Fruit fly (Drosophila melanogaster): Measurements from ENCODE around the gene CG9368.
A peak's percentile ranks its signal among the peaks of the same experiment; 100 is the strongest.

CG9368 gene

DNA sequence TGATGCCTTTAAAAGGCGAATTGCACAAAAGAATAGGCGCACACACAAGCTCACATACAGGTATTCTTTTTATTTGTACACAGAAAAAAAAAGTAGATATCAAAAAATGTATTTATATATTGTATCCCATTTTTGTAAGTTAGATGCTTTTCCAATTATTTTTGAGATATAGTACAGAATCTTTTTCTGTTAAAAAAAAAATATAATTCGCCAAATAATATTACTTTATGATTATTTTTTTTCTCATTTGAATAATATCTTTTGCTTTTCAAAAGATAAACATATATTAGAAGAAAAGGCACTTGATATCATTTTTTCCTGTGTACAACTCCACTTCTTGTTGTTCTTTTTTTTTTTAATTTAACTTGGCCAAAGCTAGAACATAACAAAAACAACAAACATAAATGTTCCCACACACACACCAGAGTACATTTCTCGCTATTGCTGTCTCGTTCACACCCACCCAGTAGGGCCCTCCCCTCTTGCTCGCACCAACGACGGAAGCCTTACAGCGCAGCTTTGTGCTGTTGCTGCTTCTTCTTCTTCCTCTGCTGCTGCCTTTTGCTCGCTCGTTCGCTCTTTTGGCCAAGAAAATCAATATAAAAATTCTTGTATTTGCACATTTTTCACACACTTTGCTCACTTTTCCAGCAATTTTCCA is 33.5 kb downstream of the CG9368 start (continued):
- peak; percentile 93 for TF ChIP-seq gem (tag; optimal IDR thresholded peaks at IDR 0.05)
- TF ChIP-seq CG6654 (GFP tag; optimal IDR thresholded peaks at IDR 0.05) = no peak
- TF ChIP-seq CG12104 (GFP tag; optimal IDR thresholded peaks at IDR 0.05) = peak; percentile 61
- TF ChIP-seq B-H2 (GFP tag; optimal IDR thresholded peaks at IDR 0.05) = no peak
- no peak for TF ChIP-seq usp (GFP tag; optimal IDR thresholded peaks at IDR 0.05)
- no peak for TF ChIP-seq MESR4 (GFP tag; optimal IDR thresholded peaks at IDR 0.05)
- TF ChIP-seq da (GFP tag; optimal IDR thresholded peaks at IDR 0.05) = no peak
- TF ChIP-seq CG4854 (GFP tag; optimal IDR thresholded peaks at IDR 0.05) = no peak
- TF ChIP-seq CG16813 (GFP tag; IDR thresholded peaks at IDR 0.05; ENCODE audit: partially characterized antibody) = no peak
- no peak for TF ChIP-seq NC2β (GFP tag; optimal IDR thresholded peaks at IDR 0.05)
- peak; percentile 45 for TF ChIP-seq Hand (GFP tag; optimal IDR thresholded peaks at IDR 0.05)
- TF ChIP-seq ERR (GFP tag; optimal IDR thresholded peaks at IDR 0.05) = no peak
- TF ChIP-seq CG11398 (GFP tag; optimal IDR thresholded peaks at IDR 0.05) = no peak
- peak; percentile 83 for TF ChIP-seq Sox100B (GFP tag; optimal IDR thresholded peaks at IDR 0.05)
- TF ChIP-seq Tbp (GFP tag; optimal IDR thresholded peaks at IDR 0.05) = no peak
- TF ChIP-seq Lim3 (GFP tag; IDR thresholded peaks at IDR 0.05) = no peak
- TF ChIP-seq nom (GFP tag; optimal IDR thresholded peaks at IDR 0.05) = peak; percentile 72
- TF ChIP-seq CG34224 (GFP tag; IDR thresholded peaks at IDR 0.05; ENCODE audit: partially characterized antibody) = no peak
- TF ChIP-seq slou (GFP tag; optimal IDR thresholded peaks at IDR 0.05) = peak; percentile 70
- no peak for TF ChIP-seq lov (optimal IDR thresholded peaks at IDR 0.05)
- TF ChIP-seq lov (GFP tag; IDR thresholded peaks at IDR 0.05) = no peak
- no peak for TF ChIP-seq sug (tag; optimal IDR thresholded peaks at IDR 0.05)
- TF ChIP-seq bbx (GFP tag; IDR thresholded peaks at IDR 0.05; ENCODE audit: partially characterized antibody) = no peak
- TF ChIP-seq tx (GFP tag; optimal IDR thresholded peaks at IDR 0.05) = no peak
- peak; percentile 88 for TF ChIP-seq slbo (GFP tag; IDR thresholded peaks at IDR 0.05)
- no peak for TF ChIP-seq Doc2 (GFP tag; IDR thresholded peaks at IDR 0.05)
- TF ChIP-seq Mrtf (GFP tag; IDR thresholded peaks at IDR 0.05) = peak; percentile 43; the same call in 1 of the 3 replicates
- no peak for TF ChIP-seq CG1024 (GFP tag; IDR thresholded peaks at IDR 0.05)
- no peak for TF ChIP-seq Atf-2 (GFP tag; optimal IDR thresholded peaks at IDR 0.05)
- no peak for TF ChIP-seq kni (GFP tag; optimal IDR thresholded peaks at IDR 0.05)
- no peak for TF ChIP-seq CG8944 (GFP tag; optimal IDR thresholded peaks at IDR 0.05)
- TF ChIP-seq Kr (GFP tag; optimal IDR thresholded peaks at IDR 0.05) = no peak
- TF ChIP-seq tin (GFP tag; optimal IDR thresholded peaks at IDR 0.05) = peak; percentile 74
- 0 out of 3 replicates have a peak, but pooled peaks have one; percentile 62 for TF ChIP-seq CG34422 (GFP tag; IDR thresholded peaks at IDR 0.05)
- peak; percentile 1 for TF ChIP-seq Max (GFP tag; optimal IDR thresholded peaks at IDR 0.05)
- peak; percentile 19 for TF ChIP-seq sd (tag; optimal IDR thresholded peaks at IDR 0.05)
- TF ChIP-seq CG30020 (tag; optimal IDR thresholded peaks at IDR 0.05) = no peak
- no peak; the same call in 1 of the 2 replicates for TF ChIP-seq ap (GFP tag; IDR thresholded peaks at IDR 0.05)
- TF ChIP-seq dan (GFP tag; IDR thresholded peaks at IDR 0.05) = no peak
- peak; percentile 92 for TF ChIP-seq CG10979 (tag; optimal IDR thresholded peaks at IDR 0.05)
- TF ChIP-seq fd3F (GFP tag; optimal IDR thresholded peaks at IDR 0.05) = peak; percentile 62
- TF ChIP-seq CG7271 (tag; optimal IDR thresholded peaks at IDR 0.05) = peak; percentile 82
- no peak for TF ChIP-seq NK7.1 (GFP tag; optimal IDR thresholded peaks at IDR 0.05)
- TF ChIP-seq CG14667 (GFP tag; IDR thresholded peaks at IDR 0.05) = peak; percentile 71
- no peak; the same call in 1 of the 2 replicates for TF ChIP-seq CG9215 (GFP tag; IDR thresholded peaks at IDR 0.05)
- no peak for TF ChIP-seq CG6791 (GFP tag; IDR thresholded peaks at IDR 0.05; ENCODE audit: partially characterized antibody)
- no peak for TF ChIP-seq jigr1 (GFP tag; IDR thresholded peaks at IDR 0.05)
- no peak for TF ChIP-seq CG10959 (GFP tag; IDR thresholded peaks at IDR 0.05)
- TF ChIP-seq repo (GFP tag; optimal IDR thresholded peaks at IDR 0.05) = no peak
- TF ChIP-seq CG3726 (GFP tag; IDR thresholded peaks at IDR 0.05) = no peak
- no peak for TF ChIP-seq Poxn (GFP tag; IDR thresholded peaks at IDR 0.05)
